Worm (Caenorhabditis elegans): ENCODE measurements around the gene T10C6.15.

ce11 chrV:16016977-16017376, 28.8 kb downstream of the T10C6.15 start:
- no peak for TF ChIP-seq flt-1 (GFP tag; IDR thresholded peaks at IDR 0.05)
- TF ChIP-seq ama-1 (optimal IDR thresholded peaks at IDR 0.05), result no peak
- TF ChIP-seq tra-4 (tag; optimal IDR thresholded peaks at IDR 0.05), result no peak

Measured in whole organism, early embryonic.